Fruit fly (Drosophila melanogaster) whole organism, adult: ENCODE measurements around the gene scrt.

ENCODE experiments used
- CG11617 ChIP-seq: fragments of 200-800 bp; sonication (Bioruptor generic); optimal IDR thresholded peaks from 2 replicates; lab custom pipeline; 2017; ENCODE audit warnings: mild to moderate bottlenecking, missing biosample characterization, missing genetic modification reagents, missing genetic modification characterization
- CG14711 ChIP-seq: fragments of 200-800 bp; sonication (Bioruptor generic); optimal IDR thresholded peaks from 2 replicates; lab custom pipeline; 2018; ENCODE audit warnings: missing biosample characterization, mild to moderate bottlenecking, missing genetic modification characterization, moderate library complexity
- CG33017 ChIP-seq: fragments of 200-800 bp; sonication (Bioruptor generic); optimal IDR thresholded peaks from 2 replicates; lab custom pipeline; 2018; ENCODE audit warnings: missing biosample characterization, mild to moderate bottlenecking, missing genetic modification characterization, moderate library complexity
- CG5204 ChIP-seq: fragments of 200-800 bp; sonication (Bioruptor generic); optimal IDR thresholded peaks from 2 replicates; lab custom pipeline; 2016; ENCODE audit warnings: missing biosample characterization, missing genetic modification characterization
- CG7045 ChIP-seq: fragments of 200-800 bp; sonication (Bioruptor generic); optimal IDR thresholded peaks from 2 replicates; lab custom pipeline; 2017; ENCODE audit warnings: missing biosample characterization, mild to moderate bottlenecking, missing genetic modification characterization
- Clk ChIP-seq: fragments of 200-800 bp; sonication (Bioruptor generic); optimal IDR thresholded peaks from 2 replicates; lab custom pipeline; 2017; ENCODE audit warnings: missing biosample characterization, missing genetic modification characterization
- Crg-1 ChIP-seq: fragments of 200-800 bp; sonication (Bioruptor generic); optimal IDR thresholded peaks from 2 replicates; lab custom pipeline; 2016; ENCODE audit warnings: missing biosample characterization, missing genetic modification characterization
- bab1 ChIP-seq: fragments of 200-800 bp; sonication (Bioruptor generic); optimal IDR thresholded peaks from 3 replicates; lab custom pipeline; 2019; ENCODE audit warnings: missing biosample characterization, mild to moderate bottlenecking, missing genetic modification characterization, moderate library complexity
- cic ChIP-seq: fragments of 200-800 bp; sonication (Bioruptor generic); optimal IDR thresholded peaks from 2 replicates; lab custom pipeline; 2017; ENCODE audit warnings: missing biosample characterization, mild to moderate bottlenecking, missing genetic modification characterization, moderate library complexity
- cnc ChIP-seq, 2 experiments: fragments of >200 bp; optimal IDR thresholded peaks; 2 replicates each; lab custom pipeline; 2017
- pad ChIP-seq: fragments of 200-800 bp; sonication (Bioruptor generic); optimal IDR thresholded peaks from 3 replicates; lab custom pipeline; 2017; ENCODE audit warnings: missing biosample characterization, missing genetic modification characterization, mild to moderate bottlenecking, moderate library complexity, missing genetic modification reagents
- tj ChIP-seq: fragments of 200-800 bp; sonication (Bioruptor generic); optimal IDR thresholded peaks from 3 replicates; lab custom pipeline; 2017; ENCODE audit warnings: missing biosample characterization, mild to moderate bottlenecking, missing genetic modification characterization, moderate library complexity
- toe ChIP-seq: fragments of 200-800 bp; sonication (Bioruptor generic); optimal IDR thresholded peaks from 2 replicates; lab custom pipeline; 2016; ENCODE audit warnings: missing biosample characterization, missing genetic modification characterization

DNA sequence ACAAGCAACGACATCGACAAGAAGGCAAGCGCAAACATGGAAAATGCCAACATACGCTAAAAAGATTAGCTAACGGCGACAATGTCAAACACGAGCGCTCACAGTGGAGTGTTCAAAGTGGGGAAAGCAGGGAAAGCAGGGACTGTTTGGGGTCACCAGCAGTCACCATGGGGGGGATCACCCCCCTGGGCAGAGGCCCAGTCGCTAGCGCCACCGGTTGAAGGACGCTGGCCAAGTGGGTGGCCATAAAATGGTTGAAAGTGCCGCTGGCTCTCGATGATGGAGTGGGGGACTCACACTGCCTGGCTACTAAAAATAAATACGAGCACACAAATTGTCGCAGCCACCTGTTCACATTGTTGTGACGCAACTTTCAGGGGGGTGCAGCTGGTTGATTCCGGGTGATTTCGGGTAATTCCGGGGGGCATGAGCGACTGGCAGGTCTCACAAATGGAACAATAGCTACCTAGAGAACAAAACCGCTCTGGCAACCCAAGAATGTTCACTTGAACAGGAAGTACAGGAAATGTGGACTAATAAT is 22.7 kb upstream of the scrt start:
- TF ChIP-seq toe (GFP tag; lab: Kevin White, UChicago) (no peak), tj (GFP tag; lab: Kevin White, UChicago) (no peak), pad (no peak), Crg-1 (GFP tag; lab: Kevin White, UChicago) (no peak), Clk (GFP tag; lab: Kevin White, UChicago) (no peak), CG14711 (tag; lab: Kevin White, UChicago) (no peak), cic (GFP tag; lab: Kevin White, UChicago) (no peak), CG11617 (GFP tag; lab: Kevin White, UChicago) (no peak), bab1 (GFP tag; lab: Kevin White, UChicago) (no peak), cnc (optimal IDR thresholded peaks at IDR 0.05; lab: Kevin White, UChicago) (no peak), CG33017 (tag; lab: Kevin White, UChicago) (no peak), CG5204 (no peak), CG7045 (GFP tag; lab: Kevin White, UChicago) (no peak)
